Worm (Caenorhabditis elegans) whole organism, late embryonic: ENCODE measurements around the gene lpd-9.

ENCODE experiments used
- K02D7.2 ChIP-seq: sonication (generic microtip); optimal IDR thresholded peaks from 2 replicates; lab custom pipeline; 2017; ENCODE audit warnings: mild to moderate bottlenecking, missing genetic modification characterization, missing compliant biosample characterization
- T23F11.4 ChIP-seq: fragments of 200-800 bp; sonication (Bioruptor generic); optimal IDR thresholded peaks from 2 replicates; lab custom pipeline; 2018; ENCODE audit warnings: mild to moderate bottlenecking, missing genetic modification characterization, missing compliant biosample characterization
- Y22D7AL.16 ChIP-seq: sonication (generic microtip); optimal IDR thresholded peaks from 2 replicates; lab custom pipeline; 2016; ENCODE audit warnings: missing genetic modification characterization, missing compliant biosample characterization
- ceh-2 ChIP-seq: sonication (generic microtip); optimal IDR thresholded peaks from 2 replicates; lab custom pipeline; 2016; ENCODE audit warnings: missing genotype, missing genetic modification characterization, missing compliant biosample characterization
- ceh-30 ChIP-seq: fragments of 150-350 bp; optimal IDR thresholded peaks from 2 replicates; lab custom pipeline; 2014; ENCODE audit warnings: missing biosample characterization, missing genetic modification characterization
- ceh-31 ChIP-seq: sonication (generic microtip); optimal IDR thresholded peaks from 2 replicates; lab custom pipeline; 2016; ENCODE audit warnings: missing genetic modification characterization, missing compliant biosample characterization
- ceh-34 ChIP-seq: sonication (generic microtip); optimal IDR thresholded peaks from 2 replicates; lab custom pipeline; 2016; ENCODE audit warnings: mild to moderate bottlenecking, missing genetic modification characterization, missing compliant biosample characterization
- ceh-9 ChIP-seq: sonication (generic microtip); optimal IDR thresholded peaks from 2 replicates; lab custom pipeline; 2016; ENCODE audit warnings: mild to moderate bottlenecking, missing genetic modification characterization, inconsistent platforms, missing compliant biosample characterization
- che-1 ChIP-seq: sonication (generic microtip); optimal IDR thresholded peaks from 2 replicates; lab custom pipeline; 2016; ENCODE audit warnings: mild to moderate bottlenecking, missing genetic modification characterization, missing compliant biosample characterization
- elt-2 ChIP-seq: sonication (generic microtip); optimal IDR thresholded peaks from 2 replicates; lab custom pipeline; 2016; ENCODE audit warnings: missing genetic modification reagents, missing genetic modification characterization, missing compliant biosample characterization
- ets-4 ChIP-seq: sonication (generic microtip); optimal IDR thresholded peaks from 2 replicates; lab custom pipeline; 2016; ENCODE audit warnings: missing genetic modification characterization, missing compliant biosample characterization
- eyg-1 ChIP-seq: sonication (generic microtip); optimal IDR thresholded peaks from 2 replicates; lab custom pipeline; 2016; ENCODE audit warnings: missing genotype, missing genetic modification characterization, missing compliant biosample characterization
- fax-1 ChIP-seq: sonication (generic microtip); optimal IDR thresholded peaks from 2 replicates; lab custom pipeline; 2016; ENCODE audit warnings: missing genotype, missing genetic modification characterization, missing compliant biosample characterization
- fkh-6 ChIP-seq: sonication (generic microtip); optimal IDR thresholded peaks from 2 replicates; lab custom pipeline; 2016; ENCODE audit warnings: missing genetic modification characterization, missing compliant biosample characterization
- gmeb-2 ChIP-seq: sonication (generic microtip); optimal IDR thresholded peaks from 2 replicates; lab custom pipeline; 2016; ENCODE audit warnings: missing genetic modification characterization, inconsistent platforms, missing compliant biosample characterization
- hlh-13 ChIP-seq: fragments of 200-800 bp; sonication (Bioruptor generic); optimal IDR thresholded peaks from 2 replicates; lab custom pipeline; 2018; ENCODE audit warnings: mild to moderate bottlenecking, missing genetic modification characterization, missing compliant biosample characterization
- hlh-15 ChIP-seq: sonication (generic microtip); optimal IDR thresholded peaks from 2 replicates; lab custom pipeline; 2016; ENCODE audit warnings: missing genetic modification characterization, missing compliant biosample characterization
- hlh-30 ChIP-seq: sonication (generic microtip); optimal IDR thresholded peaks from 2 replicates; lab custom pipeline; 2017; ENCODE audit warnings: antibody characterized with exemption, missing genetic modification characterization, missing compliant biosample characterization; ENCODE audit not compliant: insufficient read depth
- hlh-6 ChIP-seq: sonication (generic microtip); optimal IDR thresholded peaks from 2 replicates; lab custom pipeline; 2016; ENCODE audit warnings: missing genotype, missing genetic modification characterization, missing compliant biosample characterization
- lim-6 ChIP-seq: sonication (generic microtip); optimal IDR thresholded peaks from 2 replicates; lab custom pipeline; 2016; ENCODE audit warnings: missing genetic modification characterization, missing compliant biosample characterization
- lin-11 ChIP-seq: fragments of 200-800 bp; sonication (Bioruptor generic); optimal IDR thresholded peaks from 2 replicates; lab custom pipeline; 2018; ENCODE audit warnings: mild to moderate bottlenecking, missing genetic modification characterization, missing compliant biosample characterization
- madf-2 ChIP-seq: sonication (generic microtip); optimal IDR thresholded peaks from 2 replicates; lab custom pipeline; 2017; ENCODE audit warnings: missing genetic modification characterization, missing compliant biosample characterization
- mec-3 ChIP-seq: sonication (generic microtip); optimal IDR thresholded peaks from 2 replicates; lab custom pipeline; 2016; ENCODE audit warnings: borderline replicate concordance, missing genetic modification characterization, missing compliant biosample characterization
- nfya-1 ChIP-seq: sonication (generic microtip); optimal IDR thresholded peaks from 2 replicates; lab custom pipeline; 2017; ENCODE audit warnings: missing genetic modification characterization, mild to moderate bottlenecking, missing compliant biosample characterization, antibody characterized with exemption, moderate library complexity
- nhr-11 ChIP-seq: fragments of 150-350 bp; optimal IDR thresholded peaks from 2 replicates; lab custom pipeline; 2014; ENCODE audit warnings: missing biosample characterization, missing genetic modification characterization
- npax-4 ChIP-seq: sonication (generic microtip); optimal IDR thresholded peaks from 2 replicates; lab custom pipeline; 2016; ENCODE audit warnings: missing genetic modification characterization, missing compliant biosample characterization
- odd-2 ChIP-seq: sonication (generic microtip); optimal IDR thresholded peaks from 2 replicates; lab custom pipeline; 2017; ENCODE audit warnings: antibody characterized with exemption, mild to moderate bottlenecking, missing genetic modification characterization, missing compliant biosample characterization
- pax-1 ChIP-seq: fragments of 150-350 bp; optimal IDR thresholded peaks from 2 replicates; lab custom pipeline; 2014; ENCODE audit warnings: missing biosample characterization, missing genetic modification characterization
- pha-2 ChIP-seq: sonication (generic microtip); optimal IDR thresholded peaks from 2 replicates; lab custom pipeline; 2017; ENCODE audit warnings: mild to moderate bottlenecking, missing genetic modification characterization, missing compliant biosample characterization
- pha-4 ChIP-seq: fragments of 150-350 bp; optimal IDR thresholded peaks from 2 replicates; lab custom pipeline; 2018; ENCODE audit warnings: missing biosample characterization, missing genetic modification reagents, missing genetic modification characterization
- sdc-2 ChIP-seq: sonication (generic microtip); optimal IDR thresholded peaks from 2 replicates; lab custom pipeline; 2016; ENCODE audit warnings: missing genotype, missing genetic modification characterization, missing compliant biosample characterization
- sox-4 ChIP-seq: sonication (generic microtip); optimal IDR thresholded peaks from 2 replicates; lab custom pipeline; 2017; ENCODE audit warnings: mild to moderate bottlenecking, missing genetic modification characterization, inconsistent platforms, missing compliant biosample characterization
- syd-9 ChIP-seq: sonication (generic microtip); optimal IDR thresholded peaks from 2 replicates; lab custom pipeline; 2016; ENCODE audit warnings: mild to moderate bottlenecking, missing genetic modification characterization, moderate library complexity, missing compliant biosample characterization
- tbx-2 ChIP-seq: sonication (generic microtip); optimal IDR thresholded peaks from 2 replicates; lab custom pipeline; 2016; ENCODE audit warnings: missing genetic modification characterization, missing compliant biosample characterization
- tbx-7 ChIP-seq: sonication (generic microtip); optimal IDR thresholded peaks from 2 replicates; lab custom pipeline; 2016; ENCODE audit warnings: missing genotype, missing genetic modification characterization, missing compliant biosample characterization
- unc-42 ChIP-seq: sonication (generic microtip); optimal IDR thresholded peaks from 2 replicates; lab custom pipeline; 2016; ENCODE audit warnings: missing genotype, missing genetic modification characterization, missing compliant biosample characterization
- unc-55 ChIP-seq: sonication (generic microtip); optimal IDR thresholded peaks from 2 replicates; lab custom pipeline; 2017; ENCODE audit warnings: missing biosample characterization, missing genetic modification reagents, missing genetic modification characterization
- ztf-16 ChIP-seq: sonication (generic microtip); optimal IDR thresholded peaks from 2 replicates; lab custom pipeline; 2017; ENCODE audit warnings: missing genetic modification characterization, missing compliant biosample characterization

Gene lpd-9

ce11 chrV:10598670-10599154, 19.6 kb downstream of the lpd-9 start, which contains the start of gene scpl-4:
Gene scpl-4, plus strand, starts transcription at chrV:10599104.
- TF ChIP-seq madf-2 (tag; lab: Kevin White, UChicago) = no peak
- TF ChIP-seq ceh-30 (tag; lab: Kevin White, UChicago) = no peak
- no peak for TF ChIP-seq gmeb-2 (tag; lab: Kevin White, UChicago)
- no peak for TF ChIP-seq unc-55
- TF ChIP-seq pha-4 = no peak
- TF ChIP-seq tbx-2 (tag; lab: Kevin White, UChicago) = no peak
- no peak for TF ChIP-seq fkh-6 (tag; lab: Kevin White, UChicago)
- TF ChIP-seq syd-9 (tag; lab: Kevin White, UChicago) = no peak
- TF ChIP-seq mec-3 (tag; lab: Kevin White, UChicago) = no peak
- no peak for TF ChIP-seq sdc-2 (tag; lab: Kevin White, UChicago)
- TF ChIP-seq, all 69 proteins: peak for 0

DNA sequence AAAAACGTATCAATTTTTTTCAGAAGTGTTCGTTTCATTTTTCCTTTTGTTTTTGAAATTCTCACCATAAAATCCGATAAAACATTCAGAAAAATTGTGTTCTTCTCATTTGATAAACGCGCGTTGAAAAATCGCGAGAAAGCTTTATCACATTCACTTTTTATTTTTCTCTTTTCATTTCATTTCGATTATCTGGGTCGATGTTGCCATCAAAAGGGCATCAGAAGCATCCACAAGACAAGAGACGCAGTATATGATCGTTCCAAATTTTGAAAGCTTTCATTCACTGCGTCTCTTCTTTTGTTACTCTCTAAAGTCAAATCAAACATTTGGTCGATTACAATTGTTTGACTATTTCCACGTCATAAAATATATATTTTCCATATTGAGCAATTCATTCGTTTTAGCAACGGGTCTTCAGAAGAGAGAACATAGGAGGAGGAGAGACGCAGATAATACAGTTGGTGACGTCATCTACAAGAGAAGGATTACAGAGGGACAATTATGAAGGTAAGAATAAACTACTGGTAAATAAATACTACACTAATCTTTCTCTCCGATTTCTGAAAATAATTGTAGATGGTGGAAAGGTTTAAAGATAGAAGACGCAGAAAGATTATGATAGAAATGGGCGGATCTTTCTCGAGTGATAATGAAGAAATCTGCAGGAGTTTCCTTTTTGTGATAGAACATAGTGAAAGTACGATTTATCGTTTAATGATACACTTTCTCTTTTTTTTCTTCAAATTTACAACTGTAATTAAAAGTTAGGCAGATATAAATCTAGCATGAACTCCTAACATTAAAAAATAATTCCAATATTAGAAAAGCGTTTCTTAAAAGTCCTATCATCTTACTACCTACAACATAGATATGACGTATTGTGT, 23.2 kb downstream of the lpd-9 start, which contains the start of gene H27A22.1:
Gene H27A22.1, plus strand, starts transcription at position 505 of the 887 bp plus-strand sequence.
- TF ChIP-seq ztf-16 (no peak), elt-2 (tag; lab: Kevin White, UChicago) (no peak), hlh-13 (GFP tag; lab: Kevin White, UChicago) (no peak), pax-1 (tag; lab: Kevin White, UChicago) (no peak), tbx-7 (tag; lab: Kevin White, UChicago) (no peak), nhr-11 (tag; lab: Kevin White, UChicago) (no peak), npax-4 (tag; lab: Kevin White, UChicago) (no peak), Y22D7AL.16 (tag; lab: Kevin White, UChicago) (no peak), ceh-31 (tag; lab: Kevin White, UChicago) (no peak), pha-2 (no peak), ceh-2 (no peak), hlh-30 (tag; lab: Kevin White, UChicago) (no peak), ceh-9 (tag; lab: Kevin White, UChicago) (no peak), unc-42 (tag; lab: Kevin White, UChicago) (no peak), lim-6 (tag; lab: Kevin White, UChicago) (no peak)

DNA sequence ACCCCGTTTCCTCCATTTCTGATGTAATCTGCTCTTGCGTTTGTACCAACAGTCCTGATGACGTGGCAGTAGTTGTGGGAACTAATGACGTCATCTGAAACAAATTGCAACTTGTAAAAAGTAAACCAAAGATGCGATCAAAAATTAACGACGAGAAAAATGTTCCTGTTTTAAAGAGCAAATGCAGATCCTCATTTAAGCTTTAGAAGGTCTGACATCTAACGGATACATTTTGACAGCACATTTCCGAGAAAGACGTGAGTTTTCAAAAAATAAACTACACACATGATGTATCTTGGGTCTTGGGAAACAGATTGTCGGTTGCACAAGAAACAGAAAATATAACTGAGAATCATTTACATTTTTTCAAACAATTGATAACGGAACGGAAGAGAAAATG, 36.4 kb downstream of the lpd-9 start, which contains the start of gene H09F14.1:
Gene H09F14.1, minus strand, starts transcription at position 101 of the 400 bp plus-strand sequence.
- TF ChIP-seq lin-11 (tag; lab: Kevin White, UChicago) (no peak), eyg-1 (tag; lab: Kevin White, UChicago) (no peak), hlh-6 (tag; lab: Kevin White, UChicago) (no peak), gmeb-2 (tag; lab: Kevin White, UChicago) (no peak), odd-2 (tag; lab: Kevin White, UChicago) (no peak), sox-4 (tag; lab: Kevin White, UChicago) (no peak), fax-1 (tag; lab: Kevin White, UChicago) (no peak), fkh-6 (tag; lab: Kevin White, UChicago) (no peak), hlh-15 (tag; lab: Kevin White, UChicago) (no peak), che-1 (no peak), K02D7.2 (tag; lab: Kevin White, UChicago) (no peak), ceh-34 (no peak), nfya-1 (tag; lab: Kevin White, UChicago) (no peak), ets-4 (tag; lab: Kevin White, UChicago) (no peak), unc-55 (no peak), ceh-30 (tag; lab: Kevin White, UChicago) (no peak), nhr-11 (tag; lab: Kevin White, UChicago) (no peak), T23F11.4 (GFP tag; lab: Kevin White, UChicago) (no peak)
